Worm (Caenorhabditis elegans) whole organism, dauer: ENCODE data around the gene Y43F8B.25.

Experiments
- unc-62 ChIP-seq: sonication (generic microtip); optimal IDR thresholded peaks from 2 replicates; lab custom pipeline; 2017; ENCODE audit warnings: missing biosample characterization, missing genetic modification reagents, missing genetic modification characterization

Gene Y43F8B.25

DNA sequence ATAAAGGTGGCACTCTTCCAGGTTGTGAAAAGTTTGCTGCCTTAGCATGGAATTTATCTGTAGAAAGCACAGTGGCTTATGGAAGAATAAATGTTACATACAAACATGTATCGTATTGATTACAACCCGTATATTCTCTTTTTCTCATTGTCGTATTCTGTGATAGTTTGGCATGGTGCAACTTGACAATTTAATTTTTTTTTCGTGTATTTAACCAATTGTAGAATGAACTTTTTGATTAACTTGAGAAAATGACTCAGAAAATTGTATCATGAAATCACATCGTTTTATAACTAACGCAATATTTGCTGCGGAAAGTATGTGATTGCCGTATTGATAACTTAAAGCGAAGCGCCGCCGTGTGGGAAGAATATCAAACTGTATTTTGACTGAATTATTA lies 5.6 kb upstream of the Y43F8B.25 start, which contains the start of gene Y43F8B.24:
TSS of gene Y43F8B.24 (plus strand) at position 301 of the 400 bp plus-strand sequence.
- no peak for TF ChIP-seq unc-62 (GFP tag; lab: Kevin White, UChicago)

ce11 chrV:19462020-19462419 lies 692 bp upstream of the Y43F8B.25 start, which contains the start of gene Y43F8B.15:
Gene Y43F8B.15, minus strand, starts transcription at chrV:19462120.
- TF ChIP-seq unc-62 (GFP tag; lab: Kevin White, UChicago): no peak

DNA sequence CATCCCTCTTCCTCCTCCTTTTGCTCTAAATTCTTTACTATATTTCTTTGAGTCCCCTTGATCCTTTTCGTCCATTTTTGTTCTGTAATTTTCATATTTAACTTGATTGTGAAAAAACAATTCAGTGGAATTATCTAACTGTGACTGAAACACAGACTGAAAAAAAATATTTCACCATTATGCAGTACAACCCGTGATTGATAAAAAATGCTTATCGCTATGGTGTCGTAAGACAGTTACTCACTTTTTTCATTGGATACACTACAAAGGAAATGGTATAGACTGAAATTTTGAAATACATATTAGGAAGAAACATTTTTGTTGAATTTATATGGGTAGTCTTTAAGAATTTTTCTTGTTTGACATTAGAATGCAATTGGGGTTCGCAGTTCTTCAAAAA lies 4.9 kb downstream of the Y43F8B.25 start, which contains the start of gene Y43F8B.23:
TSS of gene Y43F8B.23 (minus strand) at position 75 of the 400 bp plus-strand sequence.
- no peak for TF ChIP-seq unc-62 (GFP tag; lab: Kevin White, UChicago)

DNA sequence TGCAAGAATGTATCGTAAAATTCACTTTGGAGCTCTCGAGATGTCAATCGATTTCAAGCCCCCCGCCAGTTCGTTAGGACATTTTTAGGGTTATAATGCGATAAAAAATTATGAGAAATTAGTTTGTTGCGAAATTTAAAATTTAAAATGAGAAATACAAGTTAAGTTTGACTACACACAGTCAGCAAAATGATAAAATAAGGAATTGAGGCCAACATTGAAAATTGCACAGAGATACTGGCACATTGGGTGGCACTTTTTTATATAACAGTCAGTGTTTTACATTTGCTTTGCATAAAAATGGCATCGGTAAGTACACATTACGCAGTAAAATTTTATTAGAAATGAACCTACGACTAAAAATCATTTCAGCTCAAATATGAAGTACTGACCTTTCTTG lies 5.4 kb downstream of the Y43F8B.25 start, which contains the start of gene Y43F8B.12:
TSS of gene Y43F8B.12 (plus strand) at position 301 of the 400 bp plus-strand sequence.
- no peak for TF ChIP-seq unc-62 (GFP tag; lab: Kevin White, UChicago)

- no peak for TF ChIP-seq unc-62 (GFP tag; lab: Kevin White, UChicago)
Measured at ce11 chrV:19470385-19470784, 7.7 kb downstream of the Y43F8B.25 start, which contains the start of gene Y43F8B.11. Gene Y43F8B.11, plus strand, starts transcription at chrV:19470685.

DNA sequence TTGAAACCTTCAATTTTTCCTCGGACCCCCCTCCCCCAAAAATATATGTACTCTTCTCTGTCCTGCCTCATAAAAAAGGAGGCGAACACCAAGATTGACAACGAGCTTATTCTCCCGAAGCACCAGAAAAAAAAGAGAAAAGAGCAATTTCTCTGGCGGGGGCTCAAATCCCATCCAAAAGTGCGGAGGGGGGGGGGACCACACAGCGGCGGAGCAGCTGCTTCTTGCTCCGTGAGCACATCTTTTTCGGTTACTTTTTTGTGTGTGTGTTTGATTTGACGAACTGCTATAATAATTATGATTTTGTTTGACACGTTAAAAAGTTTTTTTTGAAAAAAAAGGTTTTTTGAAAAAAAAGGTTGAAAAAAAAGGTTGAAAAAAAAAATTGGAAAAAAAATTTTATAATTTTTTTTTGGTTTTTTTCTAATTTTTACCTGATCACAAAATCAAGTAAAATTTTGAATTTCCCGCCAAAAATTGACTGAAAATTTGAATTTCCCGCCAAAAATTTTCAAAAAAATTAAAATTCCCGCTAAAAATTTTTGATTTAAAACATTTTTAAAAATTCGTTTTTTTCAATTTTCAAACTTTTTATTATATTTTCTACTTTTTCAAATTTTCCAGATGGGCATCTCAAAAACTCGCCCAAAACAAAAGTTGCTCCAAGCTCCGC lies 11.3 kb downstream of the Y43F8B.25 start, which contains the start of gene Y43F8B.10:
TSS of gene Y43F8B.10 (plus strand) at position 623 of the 673 bp plus-strand sequence.
- no peak for TF ChIP-seq unc-62 (GFP tag; lab: Kevin White, UChicago)

ce11 chrV:19477302-19477701 lies 14.6 kb downstream of the Y43F8B.25 start:
- TF ChIP-seq unc-62 (GFP tag; lab: Kevin White, UChicago): no peak

DNA sequence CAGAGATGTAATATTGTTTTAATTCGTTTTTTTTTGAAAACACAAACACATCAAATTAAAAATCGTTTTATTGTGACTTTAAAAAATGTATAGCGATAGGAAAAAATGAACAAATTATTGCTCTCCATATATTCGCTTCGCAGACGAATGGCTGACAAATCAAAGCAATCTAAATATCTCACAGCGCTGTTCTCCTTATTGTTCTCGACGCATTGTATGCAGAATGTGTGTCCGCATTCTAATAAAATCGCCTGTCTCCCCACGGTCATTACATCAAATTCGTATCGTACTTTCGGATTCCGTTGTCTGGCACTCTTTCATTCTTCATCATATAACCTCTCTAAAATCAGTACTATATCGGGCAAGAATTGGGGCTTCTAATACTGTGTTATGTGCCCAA lies 15.1 kb downstream of the Y43F8B.25 start, which contains the start of gene Y43F8B.9:
TSS of gene Y43F8B.9 (plus strand) at position 301 of the 400 bp plus-strand sequence.
- TF ChIP-seq unc-62 (GFP tag; lab: Kevin White, UChicago): no peak

- TF ChIP-seq unc-62 (GFP tag; lab: Kevin White, UChicago): no peak
Measured at ce11 chrV:19482535-19482934, 19.8 kb downstream of the Y43F8B.25 start, which contains the start of gene Y43F8B.22. Gene Y43F8B.22, plus strand, starts transcription at chrV:19482835.

DNA sequence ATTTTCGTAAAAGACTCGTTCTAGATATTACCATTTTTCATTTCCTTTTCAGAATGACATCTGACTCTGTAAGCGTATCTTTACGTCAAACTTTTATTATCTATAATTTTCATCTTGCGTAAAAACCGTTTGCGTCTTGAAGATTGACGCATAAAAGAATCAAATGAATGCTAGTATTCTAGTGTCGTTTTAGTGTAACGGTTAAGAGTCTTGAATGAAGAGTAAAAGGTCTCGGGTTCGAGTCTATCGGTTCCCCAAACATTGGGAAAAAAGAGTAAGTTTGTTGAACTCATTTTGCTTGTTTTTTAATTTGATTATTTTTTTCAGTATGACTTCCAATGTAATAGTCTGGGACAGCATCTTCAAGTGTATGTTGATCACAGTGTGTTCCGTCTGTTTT lies 21.8 kb downstream of the Y43F8B.25 start, which contains the start of gene Y43F8B.17:
TSS of gene Y43F8B.17 (plus strand) at position 215 of the 400 bp plus-strand sequence.
- no peak for TF ChIP-seq unc-62 (GFP tag; lab: Kevin White, UChicago)

- no peak for TF ChIP-seq unc-62 (GFP tag; lab: Kevin White, UChicago)
Measured at ce11 chrV:19485261-19485660, 22.5 kb downstream of the Y43F8B.25 start, which contains the start of gene Y43F8B.28. Gene Y43F8B.28, plus strand, starts transcription at chrV:19485319.

ce11 chrV:19485690-19486089 lies 23.0 kb downstream of the Y43F8B.25 start, which contains the start of gene Y43F8B.18:
Gene Y43F8B.18, plus strand, starts transcription at chrV:19485990.
- TF ChIP-seq unc-62 (GFP tag; lab: Kevin White, UChicago): no peak

ce11 chrV:19490461-19490860 lies 27.7 kb downstream of the Y43F8B.25 start, which contains the start of gene Y43F8B.7:
Gene Y43F8B.7, plus strand, starts transcription at chrV:19490761.
- no peak for TF ChIP-seq unc-62 (GFP tag; lab: Kevin White, UChicago)

DNA sequence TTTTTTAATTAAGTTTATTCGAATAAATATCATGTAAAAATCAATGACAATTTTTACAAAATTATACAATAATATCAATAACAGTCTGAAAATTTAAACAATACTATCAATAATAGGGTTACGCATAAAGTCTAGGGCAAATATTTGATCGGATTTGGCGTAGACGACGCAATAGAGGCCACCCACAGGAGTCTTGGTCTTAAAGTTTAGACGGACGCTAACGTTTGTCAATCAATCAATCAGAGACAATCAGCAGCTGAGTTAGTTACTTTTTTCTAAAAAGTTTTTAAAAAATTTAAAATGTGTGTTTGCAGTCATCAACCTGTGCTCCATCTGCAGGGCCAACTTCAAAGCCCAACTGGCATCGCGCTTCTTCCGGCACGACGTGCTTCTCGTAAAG lies 28.6 kb downstream of the Y43F8B.25 start, which contains the start of gene Y43F8B.29:
TSS of gene Y43F8B.29 (plus strand) at position 301 of the 400 bp plus-strand sequence.
- no peak for TF ChIP-seq unc-62 (GFP tag; lab: Kevin White, UChicago)

ce11 chrV:19495145-19495544 lies 32.4 kb downstream of the Y43F8B.25 start:
- no peak for TF ChIP-seq unc-62 (GFP tag; lab: Kevin White, UChicago)

ce11 chrV:19495587-19495986 lies 32.9 kb downstream of the Y43F8B.25 start, which contains the start of gene scl-21:
Gene scl-21, minus strand, starts transcription at chrV:19495687.
- no peak for TF ChIP-seq unc-62 (GFP tag; lab: Kevin White, UChicago)
